Worm (Caenorhabditis elegans) whole organism, L3 larva: ENCODE measurements around the gene R08C7.4.
A peak's percentile ranks its signal among the peaks of the same experiment; 100 is the strongest.

ENCODE experiments used
- daf-12 ChIP-seq: fragments of 150-350 bp; optimal IDR thresholded peaks from 2 replicates; lab custom pipeline; 2014; ENCODE audit warnings: missing biosample characterization, missing genetic modification reagents, missing genetic modification characterization
- egl-27 ChIP-seq: sonication (generic microtip); optimal IDR thresholded peaks from 4 replicates; lab custom pipeline; 2017; ENCODE audit warnings: missing biosample characterization, missing genetic modification reagents, missing genetic modification characterization
- egl-5 ChIP-seq: fragments of 150-350 bp; optimal IDR thresholded peaks from 2 replicates; lab custom pipeline; 2017; ENCODE audit warnings: missing biosample characterization, missing genetic modification reagents, missing genetic modification characterization, inconsistent platforms
- elt-2 ChIP-seq: sonication (generic microtip); optimal IDR thresholded peaks from 2 replicates; lab custom pipeline; 2016; ENCODE audit warnings: missing genetic modification reagents, mild to moderate bottlenecking, missing genetic modification characterization, missing compliant biosample characterization
- eor-1 ChIP-seq, 2 experiments: fragments of 150-350 bp; optimal IDR thresholded peaks; 2 replicates each; lab custom pipeline; 2014 to 2018; ENCODE audit warnings: missing biosample characterization in 2 of 2, missing genetic modification characterization in 2 of 2
- jun-1 ChIP-seq: fragments of 150-350 bp; optimal IDR thresholded peaks from 2 replicates; lab custom pipeline; 2014; ENCODE audit warnings: missing biosample characterization, missing genetic modification reagents, missing genetic modification characterization
- lin-15B ChIP-seq: fragments of 150-350 bp; optimal IDR thresholded peaks from 2 replicates; lab custom pipeline; 2014; ENCODE audit warnings: missing biosample characterization, missing genetic modification characterization
- lin-39 ChIP-seq: fragments of 150-350 bp; optimal IDR thresholded peaks from 2 replicates; lab custom pipeline; 2018; ENCODE audit warnings: missing biosample characterization, missing genetic modification reagents, missing genetic modification characterization
- mdl-1 ChIP-seq: fragments of 150-350 bp; optimal IDR thresholded peaks from 2 replicates; lab custom pipeline; 2014; ENCODE audit warnings: missing biosample characterization, missing genetic modification characterization
- nhr-11 ChIP-seq: fragments of 150-350 bp; optimal IDR thresholded peaks from 2 replicates; lab custom pipeline; 2014; ENCODE audit warnings: missing biosample characterization, missing genetic modification characterization
- nhr-77 ChIP-seq: fragments of 150-350 bp; optimal IDR thresholded peaks from 2 replicates; lab custom pipeline; 2014; ENCODE audit warnings: missing biosample characterization, missing genetic modification characterization
- pha-4 ChIP-seq: fragments of 150-350 bp; optimal IDR thresholded peaks from 2 replicates; lab custom pipeline; 2014; ENCODE audit warnings: missing biosample characterization, missing genetic modification reagents, missing genetic modification characterization
- pqm-1 ChIP-seq: fragments of 150-350 bp; optimal IDR thresholded peaks from 2 replicates; lab custom pipeline; 2017; ENCODE audit warnings: missing biosample characterization, missing genetic modification characterization, inconsistent platforms
- tbx-2 ChIP-seq: sonication (generic microtip); optimal IDR thresholded peaks from 2 replicates; lab custom pipeline; 2016; ENCODE audit warnings: mild to moderate bottlenecking, missing genetic modification characterization, missing compliant biosample characterization

Gene R08C7.4

ce11 chrIV:4484555-4484954 lies 49.7 kb downstream of the R08C7.4 start:
- TF ChIP-seq tbx-2 (tag; lab: Kevin White, UChicago) (no peak), jun-1 (tag; lab: Kevin White, UChicago) (no peak), nhr-77 (tag; lab: Kevin White, UChicago) (no peak), egl-27 (tag; lab: Kevin White, UChicago) (no peak), elt-2 (tag; lab: Kevin White, UChicago) (peak; percentile 73), mdl-1 (tag; lab: Kevin White, UChicago) (no peak), eor-1 (tag; optimal IDR thresholded peaks at IDR 0.05; lab: Kevin White, UChicago) (no peak), lin-15B (tag; lab: Kevin White, UChicago) (no peak), daf-12 (no peak), pqm-1 (tag; lab: Kevin White, UChicago) (peak; percentile 78)

ce11 chrIV:4486738-4487137 lies 51.9 kb downstream of the R08C7.4 start, which contains the start of gene trx-3:
Gene trx-3 (plus strand): TSS chrIV:4487028.
- no peak for TF ChIP-seq nhr-11 (tag; lab: Kevin White, UChicago)
- TF ChIP-seq jun-1 (tag; lab: Kevin White, UChicago): no peak
- TF ChIP-seq pqm-1 (tag; lab: Kevin White, UChicago): peak; percentile 86
- peak; percentile 82 for TF ChIP-seq elt-2 (tag; lab: Kevin White, UChicago)
- TF ChIP-seq egl-5: no peak
- no peak for TF ChIP-seq lin-39
- TF ChIP-seq daf-12: no peak
- peak; percentile 36 for TF ChIP-seq pha-4 (tag; lab: Kevin White, UChicago)
